Fruit fly (Drosophila melanogaster): ENCODE data around the gene Gba1a.

The Gba1a gene

DNA sequence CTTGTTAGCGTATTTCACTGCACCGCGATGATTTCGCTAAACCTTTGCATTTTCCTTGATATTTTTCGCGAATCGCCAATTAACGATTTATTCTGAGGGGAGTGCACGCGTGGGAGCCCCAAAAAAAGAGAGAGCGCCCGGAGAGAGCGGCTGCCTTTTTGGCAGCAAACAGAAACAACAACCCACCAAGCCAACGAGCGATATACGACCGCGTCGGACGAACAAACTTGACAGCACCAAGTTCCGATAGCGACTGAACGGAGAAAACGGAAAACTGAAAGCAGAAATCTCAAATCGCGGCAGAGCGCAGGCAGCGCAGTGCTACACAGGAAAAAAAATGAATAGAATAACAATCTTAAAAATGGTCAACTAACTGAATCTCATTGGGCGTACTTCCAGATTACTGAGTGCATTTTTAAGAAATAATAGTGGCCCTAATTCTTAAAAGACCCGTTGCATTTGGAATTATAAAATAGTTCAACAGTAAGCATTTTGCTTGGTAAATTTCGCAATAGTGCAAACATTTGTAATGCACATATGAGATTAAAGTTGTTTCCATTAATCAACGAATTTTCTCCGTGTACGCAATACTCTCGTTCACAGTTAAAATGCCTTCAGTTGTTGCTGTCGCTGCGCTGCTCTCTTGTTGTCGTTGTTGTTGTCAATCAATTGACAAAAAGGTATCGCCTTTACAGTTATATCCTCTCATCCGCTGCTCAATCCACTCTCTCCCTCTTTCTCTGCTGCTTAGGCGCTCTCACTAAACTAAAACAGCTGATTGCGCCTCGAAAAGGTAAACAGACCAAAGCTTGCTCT, 30.8 kb upstream of the Gba1a start, which contains the start of gene CG31145 (continued):
- TF ChIP-seq CG16779 (GFP tag; IDR thresholded peaks at IDR 0.05) (peak; percentile 96), CG6254 (GFP tag; optimal IDR thresholded peaks at IDR 0.05) (peak; percentile 97), pzg (GFP tag; optimal IDR thresholded peaks at IDR 0.05) (peak; percentile 35), bsh (GFP tag; optimal IDR thresholded peaks at IDR 0.05) (peak; percentile 99), Chrac-16 (GFP tag; optimal IDR thresholded peaks at IDR 0.05) (peak; percentile 99), CG15696 (tag; optimal IDR thresholded peaks at IDR 0.05) (peak; percentile 93), esg (GFP tag; conservative IDR thresholded peaks at IDR 0.05) (peak; percentile 99), H15 (GFP tag; IDR thresholded peaks at IDR 0.05) (peak; percentile 98), CG7372 (GFP tag; IDR thresholded peaks at IDR 0.05) (peak; percentile 99), Antp (GFP tag; optimal IDR thresholded peaks at IDR 0.05) (peak; percentile 99), HLHmδ (GFP tag; optimal IDR thresholded peaks at IDR 0.05) (no peak), Mad (GFP tag; optimal IDR thresholded peaks at IDR 0.05) (peak; percentile 99), luna (GFP tag; optimal IDR thresholded peaks at IDR 0.05) (peak; percentile 99), hth (optimal IDR thresholded peaks at IDR 0.05) (no peak), CG4282 (GFP tag; optimal IDR thresholded peaks at IDR 0.05) (peak; percentile 99), E2f1 (GFP tag; IDR thresholded peaks at IDR 0.05) (peak; percentile 99), tll (GFP tag; optimal IDR thresholded peaks at IDR 0.05) (peak; percentile 65 to 79), CG1233 (GFP tag; optimal IDR thresholded peaks at IDR 0.05) (peak; percentile 99), CG16815 (GFP tag; optimal IDR thresholded peaks at IDR 0.05) (peak; percentile 99), CG31365 (tag; optimal IDR thresholded peaks at IDR 0.05) (peak; percentile 92), CG16863 (GFP tag; optimal IDR thresholded peaks at IDR 0.05) (peak; percentile 99), nau (GFP tag; optimal IDR thresholded peaks at IDR 0.05) (peak; percentile 100), Dip3 (GFP tag; optimal IDR thresholded peaks at IDR 0.05) (peak; percentile 99), CG8388 (GFP tag; optimal IDR thresholded peaks at IDR 0.05) (peak; percentile 99), slp2 (GFP tag; optimal IDR thresholded peaks at IDR 0.05) (peak; percentile 100), Elba2 (GFP tag; optimal IDR thresholded peaks at IDR 0.05) (peak; percentile 87), Dad (GFP tag; optimal IDR thresholded peaks at IDR 0.05) (peak; percentile 99), stwl (tag; optimal IDR thresholded peaks at IDR 0.05) (peak; percentile 31), dmrt11E (tag; optimal IDR thresholded peaks at IDR 0.05) (peak; percentile 94), sens-2 (GFP tag; IDR thresholded peaks at IDR 0.05) (peak; percentile 95), gce (GFP tag; IDR thresholded peaks at IDR 0.05) (peak; percentile 97), Usf (GFP tag; optimal IDR thresholded peaks at IDR 0.05) (peak; percentile 99), CG1602 (GFP tag; optimal IDR thresholded peaks at IDR 0.05) (peak; percentile 99), zfh1 (GFP tag; IDR thresholded peaks at IDR 0.05) (peak; percentile 99), sug (tag; optimal IDR thresholded peaks at IDR 0.05) (peak; percentile 98), unpg (GFP tag; optimal IDR thresholded peaks at IDR 0.05) (peak; percentile 99), ab (GFP tag; optimal IDR thresholded peaks at IDR 0.05) (peak; percentile 99), cg (GFP tag; optimal IDR thresholded peaks at IDR 0.05) (peak; percentile 49), CG13894 (tag; optimal IDR thresholded peaks at IDR 0.05) (peak; percentile 98), Six4 (GFP tag; optimal IDR thresholded peaks at IDR 0.05) (peak; percentile 99), Poxn (GFP tag; IDR thresholded peaks at IDR 0.05) (peak; percentile 97), Dip2 (GFP tag; IDR thresholded peaks at IDR 0.05) (peak; percentile 83; the same call in 1 of the 2 replicates), gcm2 (GFP tag; optimal IDR thresholded peaks at IDR 0.05) (peak; percentile 100), Kr (GFP tag; optimal IDR thresholded peaks at IDR 0.05) (peak; percentile 14), mld (GFP tag; IDR thresholded peaks at IDR 0.05; ENCODE audit: partially characterized antibody) (peak; percentile 56; the same call in 1 of the 3 replicates), CG9215 (GFP tag; IDR thresholded peaks at IDR 0.05) (peak; percentile 99), disco-r (GFP tag; optimal IDR thresholded peaks at IDR 0.05) (peak; percentile 99), Nf-YB (GFP tag; optimal IDR thresholded peaks at IDR 0.05) (peak; percentile 91), CG1792 (GFP tag; optimal IDR thresholded peaks at IDR 0.05) (peak; percentile 99)
